Fruit fly (Drosophila melanogaster): ENCODE data around the gene Eig71Ej.

DNA sequence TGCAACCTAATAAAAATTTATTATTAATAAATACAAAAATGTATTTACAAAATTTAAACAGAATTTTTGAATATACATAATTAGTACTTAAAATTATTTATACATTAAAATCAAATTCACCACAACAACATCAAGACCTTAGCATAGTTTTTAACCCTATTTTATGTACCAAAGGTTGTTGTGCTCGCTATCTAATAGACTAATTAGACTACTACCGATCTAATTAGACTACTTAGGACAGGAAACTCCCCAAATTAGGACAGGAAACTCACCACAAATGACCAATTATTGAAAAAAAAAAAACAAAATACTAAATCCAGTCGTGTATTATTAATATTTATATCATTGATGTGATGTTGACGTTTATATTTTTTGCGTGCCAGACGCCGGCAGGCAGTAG, 23.8 kb downstream of the Eig71Ej start:
- no peak for TF ChIP-seq Lpt (GFP tag; optimal IDR thresholded peaks at IDR 0.05)
- no peak for TF ChIP-seq Sox102F (GFP tag; optimal IDR thresholded peaks at IDR 0.05)
- TF ChIP-seq CG11762 (GFP tag; optimal IDR thresholded peaks at IDR 0.05; ENCODE audit: insufficient read depth) = no peak
